Worm (Caenorhabditis elegans): Measurements from ENCODE around the gene tag-30.

Gene tag-30

ce11 chrIV:11854777-11855176 lies at the start of gene tag-30:
TSS of gene tag-30 (minus strand) at chrIV:11855159.
- TF ChIP-seq ets-7 (tag; optimal IDR thresholded peaks at IDR 0.05) (no peak), B0310.2 (tag; optimal IDR thresholded peaks at IDR 0.05) (no peak), sea-1 (GFP tag; conservative IDR thresholded peaks at IDR 0.05) (no peak), ama-1 (optimal IDR thresholded peaks at IDR 0.05) (no peak), tra-4 (tag; optimal IDR thresholded peaks at IDR 0.05) (no peak), flt-1 (GFP tag; IDR thresholded peaks at IDR 0.05) (no peak), hnd-1 (tag; optimal IDR thresholded peaks at IDR 0.05) (no peak), hmbx-1 (tag; optimal IDR thresholded peaks at IDR 0.05) (no peak), scrt-1 (GFP tag; IDR thresholded peaks at IDR 0.05) (no peak), ceh-13 (GFP tag; optimal IDR thresholded peaks at IDR 0.05) (no peak), aly-1 (tag; optimal IDR thresholded peaks at IDR 0.05) (no peak), hmg-4 (GFP tag; optimal IDR thresholded peaks at IDR 0.05) (no peak), pes-1 (GFP tag; IDR thresholded peaks at IDR 0.05) (no peak), tbx-37 (GFP tag; conservative IDR thresholded peaks at IDR 0.05) (no peak)

- no peak for TF ChIP-seq scrt-1 (GFP tag; IDR thresholded peaks at IDR 0.05)
- TF ChIP-seq ceh-13 (GFP tag; optimal IDR thresholded peaks at IDR 0.05): no peak
- TF ChIP-seq sea-1 (GFP tag; conservative IDR thresholded peaks at IDR 0.05): no peak
- TF ChIP-seq B0310.2 (tag; optimal IDR thresholded peaks at IDR 0.05): no peak
- no peak for TF ChIP-seq tbx-11 (GFP tag; IDR thresholded peaks at IDR 0.05)
- no peak for TF ChIP-seq hmbx-1 (tag; optimal IDR thresholded peaks at IDR 0.05)
- TF ChIP-seq ama-1 (optimal IDR thresholded peaks at IDR 0.05): no peak
- TF ChIP-seq hnd-1 (tag; optimal IDR thresholded peaks at IDR 0.05): no peak
- no peak for TF ChIP-seq F13C5.2 (tag; optimal IDR thresholded peaks at IDR 0.05)
- no peak for TF ChIP-seq hmg-4 (GFP tag; optimal IDR thresholded peaks at IDR 0.05)
- TF ChIP-seq aly-1 (tag; optimal IDR thresholded peaks at IDR 0.05): no peak
- no peak for TF ChIP-seq ets-7 (tag; optimal IDR thresholded peaks at IDR 0.05)
- no peak for TF ChIP-seq tra-4 (tag; optimal IDR thresholded peaks at IDR 0.05)
- no peak for TF ChIP-seq ceh-36 (tag; optimal IDR thresholded peaks at IDR 0.05)
- no peak for TF ChIP-seq flt-1 (GFP tag; IDR thresholded peaks at IDR 0.05)
- TF ChIP-seq pes-1 (GFP tag; IDR thresholded peaks at IDR 0.05): no peak
- TF ChIP-seq tbx-37 (GFP tag; conservative IDR thresholded peaks at IDR 0.05): no peak
Measured at ce11 chrIV:11903676-11904075, 48.7 kb upstream of the tag-30 start.

ce11 chrIV:11902832-11903231 lies 47.9 kb upstream of the tag-30 start:
- TF ChIP-seq hmg-4 (GFP tag; optimal IDR thresholded peaks at IDR 0.05) (no peak), hmbx-1 (tag; optimal IDR thresholded peaks at IDR 0.05) (no peak), scrt-1 (GFP tag; IDR thresholded peaks at IDR 0.05) (no peak), tra-4 (tag; optimal IDR thresholded peaks at IDR 0.05) (no peak), pes-1 (GFP tag; IDR thresholded peaks at IDR 0.05) (no peak), sea-1 (GFP tag; conservative IDR thresholded peaks at IDR 0.05) (no peak), ets-7 (tag; optimal IDR thresholded peaks at IDR 0.05) (no peak), tbx-37 (GFP tag; conservative IDR thresholded peaks at IDR 0.05) (no peak), ceh-13 (GFP tag; optimal IDR thresholded peaks at IDR 0.05) (no peak), ceh-36 (tag; optimal IDR thresholded peaks at IDR 0.05) (no peak), tbx-11 (GFP tag; IDR thresholded peaks at IDR 0.05) (no peak), F13C5.2 (tag; optimal IDR thresholded peaks at IDR 0.05) (no peak)

- TF ChIP-seq ceh-36 (tag; optimal IDR thresholded peaks at IDR 0.05): no peak
- TF ChIP-seq hmbx-1 (tag; optimal IDR thresholded peaks at IDR 0.05): no peak
- TF ChIP-seq ets-7 (tag; optimal IDR thresholded peaks at IDR 0.05): no peak
- no peak for TF ChIP-seq ceh-13 (GFP tag; optimal IDR thresholded peaks at IDR 0.05)
- TF ChIP-seq F13C5.2 (tag; optimal IDR thresholded peaks at IDR 0.05): no peak
- TF ChIP-seq sea-1 (GFP tag; conservative IDR thresholded peaks at IDR 0.05): no peak
- no peak for TF ChIP-seq pes-1 (GFP tag; IDR thresholded peaks at IDR 0.05)
- TF ChIP-seq tra-4 (tag; optimal IDR thresholded peaks at IDR 0.05): no peak
- no peak for TF ChIP-seq tbx-11 (GFP tag; IDR thresholded peaks at IDR 0.05)
- no peak for TF ChIP-seq hnd-1 (tag; optimal IDR thresholded peaks at IDR 0.05)
- no peak for TF ChIP-seq scrt-1 (GFP tag; IDR thresholded peaks at IDR 0.05)
- TF ChIP-seq hmg-4 (GFP tag; optimal IDR thresholded peaks at IDR 0.05): no peak
Measured at ce11 chrIV:11901215-11901614, 46.3 kb upstream of the tag-30 start.

- no peak for TF ChIP-seq tbx-11 (GFP tag; IDR thresholded peaks at IDR 0.05)
- TF ChIP-seq pes-1 (GFP tag; IDR thresholded peaks at IDR 0.05): no peak
- no peak for TF ChIP-seq hmg-4 (GFP tag; optimal IDR thresholded peaks at IDR 0.05)
- no peak for TF ChIP-seq B0310.2 (tag; optimal IDR thresholded peaks at IDR 0.05)
Measured at ce11 chrIV:11900399-11900798, 45.4 kb upstream of the tag-30 start.

- TF ChIP-seq B0310.2 (tag; optimal IDR thresholded peaks at IDR 0.05) (no peak), ceh-36 (tag; optimal IDR thresholded peaks at IDR 0.05) (no peak), hmg-4 (GFP tag; optimal IDR thresholded peaks at IDR 0.05) (no peak), hnd-1 (tag; optimal IDR thresholded peaks at IDR 0.05) (no peak), scrt-1 (GFP tag; IDR thresholded peaks at IDR 0.05) (no peak), F13C5.2 (tag; optimal IDR thresholded peaks at IDR 0.05) (no peak), tbx-11 (GFP tag; IDR thresholded peaks at IDR 0.05) (no peak), ceh-13 (GFP tag; optimal IDR thresholded peaks at IDR 0.05) (no peak), hmbx-1 (tag; optimal IDR thresholded peaks at IDR 0.05) (no peak), sea-1 (GFP tag; conservative IDR thresholded peaks at IDR 0.05) (no peak), tra-4 (tag; optimal IDR thresholded peaks at IDR 0.05) (no peak), ama-1 (optimal IDR thresholded peaks at IDR 0.05) (no peak), pes-1 (GFP tag; IDR thresholded peaks at IDR 0.05) (no peak), tbx-37 (GFP tag; conservative IDR thresholded peaks at IDR 0.05) (no peak)
Measured at ce11 chrIV:11899358-11899757, 44.4 kb upstream of the tag-30 start, which contains the start of gene nhr-43. TSS of gene nhr-43 (plus strand) at chrIV:11899590.

- TF ChIP-seq ama-1 (optimal IDR thresholded peaks at IDR 0.05): no peak
- TF ChIP-seq hnd-1 (tag; optimal IDR thresholded peaks at IDR 0.05): no peak
- no peak for TF ChIP-seq F13C5.2 (tag; optimal IDR thresholded peaks at IDR 0.05)
- TF ChIP-seq aly-1 (tag; optimal IDR thresholded peaks at IDR 0.05): no peak
Measured at ce11 chrIV:11897710-11898109, 42.8 kb upstream of the tag-30 start.

- TF ChIP-seq ama-1 (optimal IDR thresholded peaks at IDR 0.05) (no peak), flt-1 (GFP tag; IDR thresholded peaks at IDR 0.05) (no peak), ets-7 (tag; optimal IDR thresholded peaks at IDR 0.05) (no peak), sea-1 (GFP tag; conservative IDR thresholded peaks at IDR 0.05) (no peak), B0310.2 (tag; optimal IDR thresholded peaks at IDR 0.05) (no peak), hmbx-1 (tag; optimal IDR thresholded peaks at IDR 0.05) (no peak), scrt-1 (GFP tag; IDR thresholded peaks at IDR 0.05) (no peak), F13C5.2 (tag; optimal IDR thresholded peaks at IDR 0.05) (no peak), ceh-36 (tag; optimal IDR thresholded peaks at IDR 0.05) (no peak), tra-4 (tag; optimal IDR thresholded peaks at IDR 0.05) (no peak), aly-1 (tag; optimal IDR thresholded peaks at IDR 0.05) (no peak), pes-1 (GFP tag; IDR thresholded peaks at IDR 0.05) (no peak), hnd-1 (tag; optimal IDR thresholded peaks at IDR 0.05) (no peak), tbx-37 (GFP tag; conservative IDR thresholded peaks at IDR 0.05) (no peak), hmg-4 (GFP tag; optimal IDR thresholded peaks at IDR 0.05) (no peak)
Measured at ce11 chrIV:11893336-11893735, 38.4 kb upstream of the tag-30 start.

Data from whole organism, early embryonic.